Worm (Caenorhabditis elegans): ENCODE data around the gene mccc-2.
"Not testable (repeated sequence)": the region's sequence is repeated elsewhere in the genome, so short reads cannot be mapped to it uniquely, and the experiment has no call there.

ce11 chrIII:9110914-9111313 is 21.7 kb upstream of the mccc-2 start:
- not testable (repeated sequence) for TF ChIP-seq sox-4, ztf-4, vab-15, elt-2 (tag; optimal IDR thresholded peaks at IDR 0.05)
- peak in 1 of 2 experiments; percentile 19 for TF ChIP-seq lsy-2 (tag; optimal IDR thresholded peaks at IDR 0.05)
